Fruit fly (Drosophila melanogaster) whole organism, adult: ENCODE measurements around the gene CG5151.

Experiments
- CG11617 ChIP-seq: fragments of 200-800 bp; sonication (Bioruptor generic); optimal IDR thresholded peaks from 2 replicates; lab custom pipeline; 2017; ENCODE audit warnings: mild to moderate bottlenecking, missing biosample characterization, missing genetic modification reagents, missing genetic modification characterization
- CG12768 ChIP-seq: fragments of 200-800 bp; sonication (Bioruptor generic); optimal IDR thresholded peaks from 2 replicates; lab custom pipeline; 2017; ENCODE audit warnings: missing biosample characterization, missing genetic modification characterization, mild to moderate bottlenecking, moderate library complexity, missing genetic modification reagents
- CG14711 ChIP-seq: fragments of 200-800 bp; sonication (Bioruptor generic); optimal IDR thresholded peaks from 2 replicates; lab custom pipeline; 2018; ENCODE audit warnings: missing biosample characterization, mild to moderate bottlenecking, missing genetic modification characterization, moderate library complexity
- CG1620 ChIP-seq: fragments of 200-800 bp; sonication (Bioruptor generic); optimal IDR thresholded peaks from 2 replicates; lab custom pipeline; 2016; ENCODE audit warnings: missing biosample characterization, missing genetic modification characterization
- CG33017 ChIP-seq: fragments of 200-800 bp; sonication (Bioruptor generic); optimal IDR thresholded peaks from 2 replicates; lab custom pipeline; 2018; ENCODE audit warnings: missing biosample characterization, mild to moderate bottlenecking, missing genetic modification characterization, moderate library complexity
- CG5204 ChIP-seq: fragments of 200-800 bp; sonication (Bioruptor generic); optimal IDR thresholded peaks from 2 replicates; lab custom pipeline; 2016; ENCODE audit warnings: missing biosample characterization, missing genetic modification characterization
- CG7045 ChIP-seq: fragments of 200-800 bp; sonication (Bioruptor generic); optimal IDR thresholded peaks from 2 replicates; lab custom pipeline; 2017; ENCODE audit warnings: missing biosample characterization, mild to moderate bottlenecking, missing genetic modification characterization
- CG7101 ChIP-seq: fragments of 200-800 bp; sonication (Bioruptor generic); optimal IDR thresholded peaks from 2 replicates; lab custom pipeline; 2018; ENCODE audit warnings: missing biosample characterization, mild to moderate bottlenecking, missing genetic modification characterization, moderate library complexity
- Clk ChIP-seq: fragments of 200-800 bp; sonication (Bioruptor generic); optimal IDR thresholded peaks from 2 replicates; lab custom pipeline; 2017; ENCODE audit warnings: missing biosample characterization, missing genetic modification characterization
- Crg-1 ChIP-seq: fragments of 200-800 bp; sonication (Bioruptor generic); optimal IDR thresholded peaks from 2 replicates; lab custom pipeline; 2016; ENCODE audit warnings: missing biosample characterization, missing genetic modification characterization
- Hr96 ChIP-seq: fragments of 200-800 bp; sonication (Bioruptor generic); optimal IDR thresholded peaks from 2 replicates; lab custom pipeline; 2016; ENCODE audit warnings: missing biosample characterization, missing genetic modification characterization
- Mnt ChIP-seq: fragments of 200-800 bp; sonication (Bioruptor generic); optimal IDR thresholded peaks from 2 replicates; lab custom pipeline; 2016; ENCODE audit warnings: missing biosample characterization, mild to moderate bottlenecking, missing genetic modification characterization
- bab1 ChIP-seq: fragments of 200-800 bp; sonication (Bioruptor generic); optimal IDR thresholded peaks from 3 replicates; lab custom pipeline; 2019; ENCODE audit warnings: missing biosample characterization, mild to moderate bottlenecking, missing genetic modification characterization, moderate library complexity
- cic ChIP-seq: fragments of 200-800 bp; sonication (Bioruptor generic); optimal IDR thresholded peaks from 2 replicates; lab custom pipeline; 2017; ENCODE audit warnings: missing biosample characterization, mild to moderate bottlenecking, missing genetic modification characterization, moderate library complexity
- cnc ChIP-seq, 2 experiments: fragments of >200 bp; optimal IDR thresholded peaks; 2 replicates each; lab custom pipeline; 2017
- kay ChIP-seq: fragments of 200-800 bp; sonication (Bioruptor generic); peaks from one replicate; lab custom pipeline; 2016; ENCODE audit warnings: missing biosample characterization, missing genetic modification characterization, borderline replicate concordance
- ovo ChIP-seq: fragments of 200-800 bp; sonication (Bioruptor generic); optimal IDR thresholded peaks from 2 replicates; lab custom pipeline; 2016; ENCODE audit warnings: missing biosample characterization, missing genetic modification characterization
- tj ChIP-seq: fragments of 200-800 bp; sonication (Bioruptor generic); optimal IDR thresholded peaks from 3 replicates; lab custom pipeline; 2017; ENCODE audit warnings: missing biosample characterization, mild to moderate bottlenecking, missing genetic modification characterization, moderate library complexity
- toe ChIP-seq: fragments of 200-800 bp; sonication (Bioruptor generic); optimal IDR thresholded peaks from 2 replicates; lab custom pipeline; 2016; ENCODE audit warnings: missing biosample characterization, missing genetic modification characterization

CG5151 gene

DNA sequence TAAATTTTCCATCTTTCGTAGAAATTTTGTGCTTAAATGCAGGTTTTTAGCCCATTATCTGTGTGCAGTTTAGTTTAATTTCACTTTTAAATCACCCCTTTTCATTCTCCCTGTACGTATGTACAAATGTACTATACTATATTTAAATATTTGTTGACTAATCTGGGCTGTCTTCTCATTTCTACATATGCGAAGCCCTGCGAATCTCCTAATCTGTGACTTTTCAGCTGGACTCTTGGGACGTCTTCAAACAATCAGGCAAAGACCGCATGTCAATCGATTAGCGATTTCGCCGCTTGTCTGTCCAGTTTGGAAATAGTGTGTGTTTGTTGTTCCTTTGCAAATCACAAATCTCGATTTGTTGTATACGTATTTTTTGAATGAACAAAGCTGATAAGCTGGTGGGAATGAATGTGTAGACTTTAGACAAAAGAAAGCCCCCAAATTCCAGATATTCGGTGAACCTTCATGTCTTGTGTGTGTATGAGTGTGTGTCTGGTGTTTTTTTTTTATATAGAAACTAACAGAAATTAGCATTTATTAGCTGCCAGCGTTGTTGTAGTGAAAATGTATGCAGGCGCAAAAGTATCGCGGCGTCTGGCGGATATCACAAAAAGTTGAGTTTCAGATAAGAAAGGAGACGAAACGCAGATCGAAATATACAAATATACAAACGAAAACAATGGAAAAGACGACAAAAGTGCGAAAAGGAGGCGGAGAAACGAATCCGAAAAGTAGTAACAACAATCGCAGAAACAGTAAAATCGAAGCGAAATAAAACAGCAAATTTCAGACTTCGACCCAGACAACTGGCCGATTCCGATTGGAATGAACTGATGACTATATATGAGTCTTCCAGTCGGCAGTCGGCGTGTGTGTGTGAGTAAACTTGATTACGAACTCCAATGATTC lies 5.1 kb downstream of the CG5151 start:
- TF ChIP-seq cic (peak; percentile 19), CG12768 (peak; percentile 48), Clk (no peak), kay (GFP tag; lab: Kevin White, UChicago) (peak; percentile 94), CG7045 (GFP tag; lab: Kevin White, UChicago) (no peak), CG7101 (no peak), CG5204 (GFP tag; lab: Kevin White, UChicago) (no peak)

DNA sequence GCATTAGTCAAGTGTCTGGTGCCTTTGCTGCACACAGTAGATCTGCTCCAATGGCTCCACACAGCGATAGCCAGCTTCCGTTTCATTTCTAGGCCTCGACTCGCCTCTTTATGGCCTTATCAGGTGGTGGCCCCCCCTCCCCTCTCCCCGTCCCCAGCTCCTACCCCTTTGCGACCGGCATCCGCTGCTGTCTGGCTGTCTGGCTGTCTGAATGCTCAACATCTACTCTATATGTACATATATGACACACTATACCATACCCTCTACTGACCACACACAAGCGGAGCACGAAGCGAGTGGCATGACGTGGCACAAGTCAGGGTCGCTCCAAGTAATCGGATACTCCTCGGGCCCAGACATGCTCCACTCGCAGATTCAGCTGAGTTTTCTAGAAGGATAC lies 6.2 kb downstream of the CG5151 start:
- TF ChIP-seq toe (GFP tag; lab: Kevin White, UChicago), result no peak
- TF ChIP-seq cic, result peak; percentile 50
- peak; percentile 0 to 62 for TF ChIP-seq cnc (optimal IDR thresholded peaks at IDR 0.05; lab: Kevin White, UChicago)
- TF ChIP-seq bab1 (GFP tag; lab: Kevin White, UChicago), result no peak

DNA sequence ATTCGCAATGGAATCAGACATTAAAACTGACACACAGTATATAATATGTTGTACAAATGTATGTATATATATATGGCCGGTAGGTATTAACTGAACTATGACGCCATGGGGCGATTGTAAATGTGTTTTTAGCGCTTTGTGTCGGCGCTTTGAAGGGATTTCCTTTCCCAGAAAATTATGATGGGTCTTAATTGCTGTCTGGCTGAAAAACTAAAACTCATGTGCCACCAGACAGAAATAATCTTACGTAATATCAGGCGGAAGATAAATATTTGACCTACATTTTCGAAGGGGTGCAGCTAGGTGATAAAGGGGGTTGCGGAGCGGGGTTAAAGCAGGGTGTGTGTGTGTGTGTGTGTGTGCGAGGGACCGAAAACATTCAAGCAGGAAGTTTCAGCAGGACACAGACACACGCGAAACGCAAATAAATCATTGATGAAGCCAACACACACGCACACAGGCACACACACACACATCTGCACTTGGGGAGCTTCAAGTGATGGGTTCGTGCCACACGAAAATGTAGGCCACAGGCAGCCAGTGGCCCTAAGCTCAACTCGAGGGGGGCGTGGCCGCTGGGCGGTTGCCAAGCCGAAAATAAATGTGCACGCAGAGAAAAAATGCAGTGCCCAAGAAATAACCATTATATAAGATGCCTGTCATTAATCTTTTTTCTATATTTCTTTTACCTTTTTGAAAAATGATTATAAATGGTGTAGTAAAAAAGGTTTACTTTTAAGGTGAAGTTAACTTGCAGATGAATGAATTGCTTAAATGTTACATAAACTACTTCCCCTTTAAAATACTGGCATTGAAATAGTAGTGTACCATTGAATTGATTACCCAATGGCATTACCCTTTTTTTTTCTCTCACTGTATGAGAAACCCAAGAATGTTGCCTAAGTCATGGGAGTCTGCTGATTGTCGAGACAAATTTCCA lies 7.0 kb downstream of the CG5151 start:
- TF ChIP-seq Hr96 (GFP tag; lab: Kevin White, UChicago), result no peak
- TF ChIP-seq Mnt (GFP tag; lab: Kevin White, UChicago), result no peak

DNA sequence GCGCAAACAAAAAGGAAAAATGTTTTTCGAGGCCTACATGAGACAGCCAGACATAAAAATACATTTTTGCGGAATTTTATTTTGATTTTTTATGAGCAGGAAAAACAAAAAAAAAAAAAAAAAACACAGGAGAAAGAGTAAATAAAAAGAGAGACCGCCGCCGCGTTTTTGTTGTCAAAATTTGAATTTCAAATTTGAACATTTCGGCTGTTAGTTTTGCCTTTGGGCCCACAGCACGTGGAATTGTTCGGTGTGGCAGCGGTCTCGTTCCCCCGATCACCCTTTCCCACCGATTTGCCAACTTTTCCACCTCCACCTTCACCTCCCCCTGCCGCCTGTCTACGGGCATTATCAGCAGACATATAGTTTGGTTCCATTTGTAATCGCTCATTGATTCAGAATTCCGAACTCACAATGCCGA lies 7.7 kb downstream of the CG5151 start:
- TF ChIP-seq Clk (no peak), CG14711 (tag; lab: Kevin White, UChicago) (no peak), CG5204 (GFP tag; lab: Kevin White, UChicago) (no peak), cic (peak; percentile 66), Crg-1 (GFP tag; lab: Kevin White, UChicago) (no peak), CG12768 (peak; percentile 12), Hr96 (GFP tag; lab: Kevin White, UChicago) (no peak), tj (no peak), ovo (GFP tag; lab: Kevin White, UChicago) (no peak), CG33017 (tag; lab: Kevin White, UChicago) (no peak), bab1 (GFP tag; lab: Kevin White, UChicago) (no peak), CG7101 (no peak), CG7045 (GFP tag; lab: Kevin White, UChicago) (no peak), CG11617 (GFP tag; lab: Kevin White, UChicago) (no peak), toe (GFP tag; lab: Kevin White, UChicago) (no peak), Mnt (GFP tag; lab: Kevin White, UChicago) (peak; percentile 86)

DNA sequence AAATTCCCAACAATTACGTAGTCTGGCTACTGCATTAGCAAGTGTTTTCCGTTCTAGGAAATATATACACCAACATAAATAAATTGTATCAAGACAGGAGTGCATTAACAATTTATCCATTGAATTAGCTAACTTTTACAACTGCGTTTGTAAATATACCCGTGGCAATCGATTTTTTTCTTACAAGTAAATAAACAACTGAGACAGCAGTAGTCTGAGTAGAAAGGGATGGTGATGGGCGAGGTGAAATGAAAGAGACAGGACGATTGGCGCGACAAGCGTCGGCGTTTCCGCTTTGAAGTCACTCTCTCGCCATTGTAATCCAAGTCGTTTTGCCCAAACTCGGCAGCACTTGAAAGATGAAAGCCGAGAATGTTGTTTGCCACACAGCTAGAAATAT lies 9.0 kb downstream of the CG5151 start:
- TF ChIP-seq CG7101 (no peak), Hr96 (GFP tag; lab: Kevin White, UChicago) (no peak), CG5204 (GFP tag; lab: Kevin White, UChicago) (no peak), Clk (no peak), toe (GFP tag; lab: Kevin White, UChicago) (no peak), cnc (optimal IDR thresholded peaks at IDR 0.05; lab: Kevin White, UChicago) (no peak), CG11617 (GFP tag; lab: Kevin White, UChicago) (no peak), Crg-1 (GFP tag; lab: Kevin White, UChicago) (no peak), CG14711 (tag; lab: Kevin White, UChicago) (no peak), CG1620 (GFP tag; lab: Kevin White, UChicago) (no peak), Mnt (GFP tag; lab: Kevin White, UChicago) (no peak), CG12768 (no peak), CG7045 (GFP tag; lab: Kevin White, UChicago) (no peak)

DNA sequence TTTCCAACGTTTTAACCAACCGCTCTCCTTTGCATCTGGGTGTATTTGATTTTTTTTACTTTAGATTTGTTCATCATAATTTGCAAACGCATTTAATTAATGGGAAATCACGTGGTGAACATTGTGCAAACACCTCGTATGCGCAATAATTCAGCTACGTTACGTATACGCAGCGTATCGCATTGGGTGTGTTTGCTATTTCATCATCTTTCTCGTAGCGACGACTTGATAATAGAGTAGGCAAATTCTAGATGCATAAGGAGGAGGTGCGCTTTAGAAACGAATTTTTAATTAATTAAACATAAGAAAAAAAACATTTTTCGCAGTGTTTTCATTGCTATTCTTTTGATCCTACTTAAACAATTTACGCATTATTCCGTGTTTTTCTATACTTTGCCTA lies 10.9 kb downstream of the CG5151 start:
- no peak for TF ChIP-seq Hr96 (GFP tag; lab: Kevin White, UChicago)
- TF ChIP-seq CG11617 (GFP tag; lab: Kevin White, UChicago), result no peak
- TF ChIP-seq CG14711 (tag; lab: Kevin White, UChicago), result no peak
- TF ChIP-seq ovo (GFP tag; lab: Kevin White, UChicago), result no peak
- TF ChIP-seq CG33017 (tag; lab: Kevin White, UChicago), result no peak

DNA sequence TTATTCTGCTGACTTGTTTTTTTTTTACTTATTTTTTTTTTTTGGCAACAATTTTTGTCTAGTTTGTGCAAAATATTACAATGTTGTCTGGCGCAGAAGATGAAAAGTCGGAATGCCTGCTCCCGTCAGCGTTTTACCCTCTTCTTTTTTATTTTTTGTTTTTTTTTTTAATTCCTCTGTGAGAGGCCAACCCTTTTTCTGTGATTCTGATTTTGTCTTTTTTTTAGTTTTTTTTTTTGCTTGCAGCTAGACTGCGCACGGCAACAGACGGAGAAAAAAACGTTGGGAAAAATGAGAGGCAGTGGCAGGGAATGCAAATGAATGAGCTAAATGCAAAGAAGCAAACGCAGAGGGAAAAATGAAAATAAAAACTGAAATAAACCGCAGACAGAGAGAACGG lies 11.4 kb downstream of the CG5151 start:
- TF ChIP-seq tj (peak; percentile 68), Hr96 (GFP tag; lab: Kevin White, UChicago) (peak; percentile 1), cic (no peak), ovo (GFP tag; lab: Kevin White, UChicago) (no peak)
